Worm (Caenorhabditis elegans) whole organism, midembryonic: ENCODE results near the gene irld-65.

ENCODE experiments used
- cog-1 ChIP-seq: sonication (generic microtip); optimal IDR thresholded peaks from 2 replicates; lab custom pipeline; 2016; ENCODE audit warnings: missing genetic modification characterization, missing compliant biosample characterization
- ref-1 ChIP-seq: fragments of 200-800 bp; sonication (Bioruptor generic); conservative IDR thresholded peaks from 2 replicates; pipeline ENCODE4 v1.3.6; 2022; ENCODE audit warnings: missing genetic modification reagents, missing genetic modification characterization, missing compliant biosample characterization
- tab-1 ChIP-seq: fragments of 200-800 bp; sonication (Bioruptor generic); IDR thresholded peaks from 2 replicates; pipeline ENCODE4 v1.3.6; 2022; ENCODE audit warnings: missing genetic modification characterization, missing compliant biosample characterization
- ztf-29 ChIP-seq: fragments of 200-800 bp; sonication (Bioruptor generic); IDR thresholded peaks from 2 replicates; pipeline ENCODE4 v1.3.6; 2022; ENCODE audit warnings: missing genetic modification reagents, missing genetic modification characterization, missing compliant biosample characterization

ce11 chrII:2940747-2941146, 3.0 kb upstream of the irld-65 start, which contains the start of gene irld-66:
- TF ChIP-seq tab-1 (no peak), ztf-29 (no peak), ref-1 (no peak), cog-1 (no peak)
